Fruit fly (Drosophila melanogaster) Kc167 (cell line): ENCODE results near the gene bdl.

Experiments used
- Myc ChIP-seq: fragments of >200 bp; optimal IDR thresholded peaks from 2 replicates; lab custom pipeline; 2017; ENCODE audit warnings: missing external identifiers
- Sin3A ChIP-seq: fragments of >200 bp; optimal IDR thresholded peaks from 2 replicates; lab custom pipeline; 2018; ENCODE audit warnings: missing external identifiers
- h ChIP-seq: fragments of >200 bp; optimal IDR thresholded peaks from 3 replicates; lab custom pipeline; 2018; ENCODE audit warnings: missing external identifiers
- insv ChIP-seq: fragments of >200 bp; optimal IDR thresholded peaks from 3 replicates; lab custom pipeline; 2018; ENCODE audit warnings: missing external identifiers
- psq ChIP-seq: fragments of >200 bp; optimal IDR thresholded peaks from 2 replicates; lab custom pipeline; 2017; ENCODE audit warnings: missing external identifiers
- ttk ChIP-seq: sonication (Bioruptor generic); optimal IDR thresholded peaks from 2 replicates; lab custom pipeline; 2017; ENCODE audit warnings: missing external identifiers

bdl gene

DNA sequence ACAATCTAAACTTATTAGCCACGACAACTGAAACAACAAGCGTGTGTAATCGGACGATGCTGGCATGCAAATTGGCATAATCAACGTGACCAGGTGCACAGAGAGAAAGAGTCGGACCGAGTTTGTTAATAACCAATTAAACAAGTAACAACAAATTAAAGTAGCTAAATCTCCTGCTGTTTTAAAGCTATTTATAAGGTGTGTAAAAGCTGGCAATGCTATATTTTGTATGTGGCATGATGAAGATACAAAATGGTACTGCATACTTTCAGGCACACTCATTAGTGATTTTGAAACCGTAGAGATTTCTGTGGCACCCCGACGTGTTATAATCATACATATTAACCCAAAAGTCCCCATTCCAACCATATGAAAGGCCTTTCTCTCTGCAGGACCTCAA, 6.4 kb upstream of the bdl start:
- no peak for TF ChIP-seq h (lab: Kevin White, UChicago)
- no peak for TF ChIP-seq insv (lab: Kevin White, UChicago)
- TF ChIP-seq Sin3A (lab: Kevin White, UChicago), result no peak
- TF ChIP-seq psq (lab: Kevin White, UChicago), result no peak

DNA sequence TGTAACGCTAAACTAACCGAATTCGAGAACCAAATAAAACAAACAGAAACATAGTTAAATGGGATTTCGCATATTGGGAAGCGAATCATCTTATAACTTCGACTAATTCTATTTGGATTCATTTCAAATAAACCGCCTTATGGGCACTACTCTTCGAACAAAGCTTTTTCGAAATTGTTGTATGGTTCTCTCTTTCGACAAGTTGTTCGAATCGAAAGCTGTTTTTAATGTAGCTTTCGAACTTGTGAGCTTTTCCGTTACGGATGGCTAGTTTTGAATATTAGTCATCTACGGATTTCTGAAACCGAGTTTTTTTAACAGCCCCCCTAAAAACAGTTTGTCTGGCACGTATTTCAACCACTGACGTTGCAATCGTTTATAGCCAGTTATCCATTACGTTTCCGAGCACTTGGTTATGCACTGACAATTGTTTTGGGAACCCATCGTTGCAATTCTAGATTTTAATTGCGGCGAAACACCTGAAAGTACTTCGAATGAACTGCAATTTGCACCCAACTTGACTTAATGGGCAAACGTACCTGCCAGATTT, 7.5 kb downstream of the bdl start:
- TF ChIP-seq psq (lab: Kevin White, UChicago) (no peak), h (lab: Kevin White, UChicago) (no peak), Myc (lab: Kevin White, UChicago) (no peak), insv (lab: Kevin White, UChicago) (no peak), Sin3A (lab: Kevin White, UChicago) (no peak), ttk (no peak)

DNA sequence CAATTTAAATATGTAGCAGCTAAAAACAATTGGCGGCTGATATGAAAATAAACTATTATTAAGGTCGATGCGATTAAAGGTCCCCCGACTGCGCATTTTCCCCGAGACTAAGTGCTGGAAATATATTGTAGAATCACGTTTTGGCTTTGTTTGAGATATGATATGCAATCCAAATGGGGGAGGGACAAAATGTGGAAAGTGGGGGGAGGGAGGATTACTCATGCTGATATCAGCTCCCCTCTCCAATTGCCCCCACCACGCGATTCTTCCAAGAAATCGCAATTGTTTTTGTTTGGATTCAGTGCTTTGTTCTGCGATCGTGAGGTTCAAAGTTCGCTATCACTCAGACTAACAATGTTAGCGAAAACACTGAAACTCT, 8.2 kb downstream of the bdl start:
- TF ChIP-seq Sin3A (lab: Kevin White, UChicago) (no peak), Myc (lab: Kevin White, UChicago) (no peak), psq (lab: Kevin White, UChicago) (no peak), insv (lab: Kevin White, UChicago) (no peak), ttk (no peak), h (lab: Kevin White, UChicago) (no peak)

DNA sequence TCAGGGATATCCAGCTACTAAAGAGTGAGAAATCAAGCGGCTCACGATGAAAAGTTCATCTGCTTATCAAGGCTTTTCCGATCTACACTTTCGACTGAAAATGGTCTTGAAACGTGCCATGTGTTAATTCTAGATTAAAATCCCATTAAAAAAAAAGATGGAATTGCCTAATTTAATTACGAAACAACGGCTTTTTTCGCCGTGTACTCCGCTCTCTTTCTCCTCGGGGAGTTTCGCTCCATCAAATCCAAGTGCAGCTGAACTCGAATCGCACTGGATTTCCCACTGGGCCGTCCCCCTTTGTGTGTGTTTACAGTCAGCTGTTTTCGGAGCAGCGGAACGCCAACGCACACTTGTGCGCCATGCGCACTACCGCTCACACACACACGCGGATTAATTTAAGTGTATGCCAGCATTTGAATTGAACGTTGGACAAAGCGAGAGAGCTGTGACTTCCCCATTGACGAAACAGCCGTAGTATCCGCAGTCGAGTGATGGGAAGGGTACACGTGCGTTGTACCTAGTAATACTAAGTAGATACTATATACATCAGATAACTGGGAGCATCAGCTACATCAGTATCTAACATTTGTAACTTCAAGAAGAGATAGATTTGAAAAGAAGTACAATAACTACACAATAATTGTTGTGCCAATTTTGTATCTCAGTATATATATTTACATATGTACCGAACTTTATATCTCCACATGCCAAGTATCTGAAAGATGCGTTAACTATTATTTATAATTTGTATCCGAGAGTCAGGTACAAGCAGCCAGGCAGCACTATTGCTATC, 8.8 kb downstream of the bdl start:
- TF ChIP-seq ttk (no peak), Sin3A (lab: Kevin White, UChicago) (no peak), Myc (lab: Kevin White, UChicago) (no peak), insv (lab: Kevin White, UChicago) (no peak), h (lab: Kevin White, UChicago) (no peak), psq (lab: Kevin White, UChicago) (no peak)

- TF ChIP-seq insv (lab: Kevin White, UChicago) (no peak), ttk (no peak), Sin3A (lab: Kevin White, UChicago) (no peak), Myc (lab: Kevin White, UChicago) (no peak), psq (lab: Kevin White, UChicago) (no peak), h (lab: Kevin White, UChicago) (no peak)
These were observed 9.4 kb downstream of the bdl start, which contains the start of gene Atet for dm6 chr2L:4333758-4334114. Atet (plus strand) TSS chr2L:4333913.

DNA sequence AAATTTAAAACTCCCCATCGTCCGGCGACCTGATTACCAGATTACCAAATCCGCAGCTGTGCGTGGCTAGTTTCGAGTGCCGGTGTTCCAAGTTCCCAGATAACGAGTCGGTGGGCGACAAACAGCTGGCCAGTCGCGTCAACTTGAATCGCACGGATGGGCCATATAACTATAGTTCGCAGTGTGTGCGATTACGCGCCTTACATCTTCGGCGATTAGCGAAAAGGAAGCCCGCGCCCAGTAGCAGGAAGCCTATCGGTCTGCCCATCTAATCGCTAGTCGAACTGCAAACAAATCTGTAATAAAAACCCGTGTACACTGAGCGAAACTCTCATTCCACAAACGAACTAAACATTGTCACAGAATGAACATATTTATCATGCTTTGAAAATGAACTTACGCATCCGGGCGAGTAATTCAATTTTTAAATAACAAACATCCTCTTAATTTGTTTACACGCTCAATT, 10.7 kb downstream of the bdl start:
- TF ChIP-seq insv (lab: Kevin White, UChicago) (no peak), ttk (no peak), psq (lab: Kevin White, UChicago) (no peak), h (lab: Kevin White, UChicago) (no peak), Myc (lab: Kevin White, UChicago) (no peak), Sin3A (lab: Kevin White, UChicago) (no peak)

DNA sequence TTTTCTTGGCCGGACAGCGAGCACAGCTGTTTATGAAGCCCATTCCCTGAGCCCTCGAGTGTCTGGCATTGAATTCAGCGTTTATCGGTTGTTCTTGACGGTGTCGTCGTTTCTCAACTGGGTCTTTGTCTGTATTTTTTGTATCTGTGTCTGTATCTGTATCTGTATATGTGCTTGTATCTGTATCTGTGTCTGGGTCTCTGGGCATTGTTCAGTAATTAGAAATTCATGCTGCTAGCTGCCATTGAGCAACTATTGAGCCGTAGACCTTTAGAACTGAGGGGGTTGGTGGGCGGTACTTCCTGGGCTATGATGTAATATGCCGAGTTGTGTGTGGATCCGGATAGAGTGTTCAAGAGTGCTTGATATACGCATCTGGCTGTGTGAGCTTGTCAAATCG, 11.6 kb downstream of the bdl start:
- no peak for TF ChIP-seq h (lab: Kevin White, UChicago)
- TF ChIP-seq ttk, result no peak
- no peak for TF ChIP-seq psq (lab: Kevin White, UChicago)
- TF ChIP-seq Myc (lab: Kevin White, UChicago), result no peak

dm6 chr2L:4339780-4340694, 15.7 kb downstream of the bdl start:
- no peak for TF ChIP-seq Sin3A (lab: Kevin White, UChicago)
- TF ChIP-seq psq (lab: Kevin White, UChicago), result no peak
- TF ChIP-seq h (lab: Kevin White, UChicago), result no peak
- TF ChIP-seq ttk, result no peak

dm6 chr2L:4345569-4346131, 21.3 kb downstream of the bdl start:
- TF ChIP-seq Sin3A (lab: Kevin White, UChicago), result no peak
- no peak for TF ChIP-seq Myc (lab: Kevin White, UChicago)
- no peak for TF ChIP-seq h (lab: Kevin White, UChicago)
- no peak for TF ChIP-seq insv (lab: Kevin White, UChicago)
- TF ChIP-seq psq (lab: Kevin White, UChicago), result no peak
- TF ChIP-seq ttk, result no peak

- TF ChIP-seq ttk, result no peak
- no peak for TF ChIP-seq psq (lab: Kevin White, UChicago)
- no peak for TF ChIP-seq Sin3A (lab: Kevin White, UChicago)
- no peak for TF ChIP-seq Myc (lab: Kevin White, UChicago)
- TF ChIP-seq insv (lab: Kevin White, UChicago), result no peak
- TF ChIP-seq h (lab: Kevin White, UChicago), result no peak
These were observed 22.4 kb downstream of the bdl start for dm6 chr2L:4346619-4347310.

dm6 chr2L:4348545-4348944, 24.2 kb downstream of the bdl start:
- no peak for TF ChIP-seq Sin3A (lab: Kevin White, UChicago)
- TF ChIP-seq ttk, result no peak
- TF ChIP-seq Myc (lab: Kevin White, UChicago), result no peak
- TF ChIP-seq psq (lab: Kevin White, UChicago), result no peak
- TF ChIP-seq insv (lab: Kevin White, UChicago), result no peak
- no peak for TF ChIP-seq h (lab: Kevin White, UChicago)
